Worm (Caenorhabditis elegans) whole organism, L2 larva: Measurements from ENCODE around the gene cld-9.

Experiments
- Y55F3AM.14 ChIP-seq: fragments of 200-800 bp; sonication (Bioruptor generic); optimal IDR thresholded peaks from 2 replicates; lab custom pipeline; 2018; ENCODE audit warnings: mild to moderate bottlenecking, missing genetic modification characterization, missing compliant biosample characterization
- gmeb-1 ChIP-seq: fragments of 150-350 bp; optimal IDR thresholded peaks from 2 replicates; lab custom pipeline; 2014; ENCODE audit warnings: missing biosample characterization, missing genetic modification characterization
- nhr-25 ChIP-seq: fragments of 150-350 bp; sonication (generic microtip); optimal IDR thresholded peaks from 3 replicates; lab custom pipeline; 2014; ENCODE audit warnings: missing biosample characterization, missing genetic modification characterization
- zag-1 ChIP-seq: fragments of 150-350 bp; optimal IDR thresholded peaks from 2 replicates; lab custom pipeline; 2014; ENCODE audit warnings: missing biosample characterization, missing genetic modification characterization
- ztf-11 ChIP-seq: sonication (generic microtip); optimal IDR thresholded peaks from 2 replicates; lab custom pipeline; 2017; ENCODE audit warnings: missing biosample characterization, missing genetic modification characterization

- TF ChIP-seq gmeb-1 (no peak), zag-1 (tag; lab: Kevin White, UChicago) (no peak), ztf-11 (tag; lab: Kevin White, UChicago) (no peak), Y55F3AM.14 (GFP tag; lab: Kevin White, UChicago) (no peak), nhr-25 (tag; lab: Kevin White, UChicago) (no peak)
These were observed 5.7 kb upstream of the cld-9 start for ce11 chrV:13757349-13757748.
